Worm (Caenorhabditis elegans) whole organism, L1 larva: Measurements from ENCODE around the gene egl-17.

Experiments
- hlh-17 ChIP-seq: fragments of 200-800 bp; sonication (Bioruptor generic); optimal IDR thresholded peaks from 2 replicates; lab custom pipeline; 2018; ENCODE audit warnings: missing genetic modification characterization, mild to moderate bottlenecking, missing compliant biosample characterization, moderate library complexity, borderline replicate concordance
- mep-1 ChIP-seq: fragments of 150-350 bp; optimal IDR thresholded peaks from 2 replicates; lab custom pipeline; 2014; ENCODE audit warnings: missing biosample characterization, missing genetic modification characterization
- nhr-12 ChIP-seq: sonication (generic microtip); optimal IDR thresholded peaks from 2 replicates; lab custom pipeline; 2017; ENCODE audit warnings: missing biosample characterization, missing genetic modification characterization
- zag-1 ChIP-seq: fragments of 150-350 bp; optimal IDR thresholded peaks from 2 replicates; lab custom pipeline; 2014; ENCODE audit warnings: missing biosample characterization, missing genetic modification characterization
- ztf-11 ChIP-seq, 2 experiments: sonication (generic microtip); optimal IDR thresholded peaks; 2 replicates each; lab custom pipeline; 2016 to 2017; ENCODE audit warnings: missing genetic modification characterization in 2 of 2, missing biosample characterization in 1 of 2, missing compliant biosample characterization in 1 of 2

- TF ChIP-seq mep-1 (tag; lab: Kevin White, UChicago) (no peak), hlh-17 (GFP tag; lab: Kevin White, UChicago) (no peak), nhr-12 (tag; lab: Kevin White, UChicago) (no peak), ztf-11 (tag; optimal IDR thresholded peaks at IDR 0.05; lab: Kevin White, UChicago) (no peak), zag-1 (tag; lab: Kevin White, UChicago) (no peak)
Measured at ce11 chrX:460351-460750, 29.1 kb upstream of the egl-17 start, which contains the start of gene aagr-4.
